Fruit fly (Drosophila melanogaster): ENCODE data around the gene fy.
A peak's percentile ranks its signal among the peaks of the same experiment; 100 is the strongest.

fy gene

dm6 chr2L:8361204-8361952 lies 41.7 kb downstream of the fy start (continued):
- no peak for TF ChIP-seq CG42726 (GFP tag; IDR thresholded peaks at IDR 0.05; ENCODE audit: partially characterized antibody)
- TF ChIP-seq Ets65A (GFP tag) = peak; percentile 9
- no peak for TF ChIP-seq danr (GFP tag; IDR thresholded peaks at IDR 0.05)
- no peak for TF ChIP-seq CG1792 (GFP tag; optimal IDR thresholded peaks at IDR 0.05)
- TF ChIP-seq CG17912 (GFP tag; optimal IDR thresholded peaks at IDR 0.05) = no peak
- peak; percentile 35; the same call in 1 of the 3 replicates for TF ChIP-seq CG11456 (GFP tag; IDR thresholded peaks at IDR 0.05)
- no peak for TF ChIP-seq dm (GFP tag; optimal IDR thresholded peaks at IDR 0.05)
- TF ChIP-seq sisA (GFP tag; IDR thresholded peaks at IDR 0.05) = peak; percentile 44; the same call in 1 of the 2 replicates
- TF ChIP-seq usp (GFP tag; optimal IDR thresholded peaks at IDR 0.05) = no peak
- TF ChIP-seq Asciz (GFP tag; optimal IDR thresholded peaks at IDR 0.05) = no peak
- TF ChIP-seq esg (GFP tag; conservative IDR thresholded peaks at IDR 0.05) = no peak
- TF ChIP-seq pfk (GFP tag; optimal IDR thresholded peaks at IDR 0.05) = peak; percentile 12
- TF ChIP-seq dimm (GFP tag; IDR thresholded peaks at IDR 0.05) = no peak
- TF ChIP-seq Eip74EF (GFP tag; optimal IDR thresholded peaks at IDR 0.05) = no peak
- no peak for TF ChIP-seq Mad (GFP tag; optimal IDR thresholded peaks at IDR 0.05)
- peak; percentile 4 for TF ChIP-seq crc (GFP tag; optimal IDR thresholded peaks at IDR 0.05)
- no peak for TF ChIP-seq lov (optimal IDR thresholded peaks at IDR 0.05)
- TF ChIP-seq lov (GFP tag; IDR thresholded peaks at IDR 0.05) = no peak
- no peak for TF ChIP-seq shn (GFP tag; optimal IDR thresholded peaks at IDR 0.05)
- no peak for TF ChIP-seq CG2875 (GFP tag; optimal IDR thresholded peaks at IDR 0.05)
- TF ChIP-seq lbe (GFP tag; optimal IDR thresholded peaks at IDR 0.05) = peak; percentile 26
- TF ChIP-seq CG4424 (GFP tag; optimal IDR thresholded peaks at IDR 0.05) = peak; percentile 14
- TF ChIP-seq CG7372 (GFP tag; IDR thresholded peaks at IDR 0.05) = no peak
- no peak for TF ChIP-seq cg (GFP tag; optimal IDR thresholded peaks at IDR 0.05)
- TF ChIP-seq fru (optimal IDR thresholded peaks at IDR 0.05) = no peak
- TF ChIP-seq sc (optimal IDR thresholded peaks at IDR 0.05) = no peak
- no peak for TF ChIP-seq sc (GFP tag; optimal IDR thresholded peaks at IDR 0.05)
- TF ChIP-seq disco-r (GFP tag; optimal IDR thresholded peaks at IDR 0.05) = no peak
- no peak for TF ChIP-seq Dll (GFP tag; IDR thresholded peaks at IDR 0.05; ENCODE audit: partially characterized antibody)
- no peak for TF ChIP-seq eyg (GFP tag; optimal IDR thresholded peaks at IDR 0.05)
- no peak for TF ChIP-seq CG31388 (GFP tag; optimal IDR thresholded peaks at IDR 0.05)
- TF ChIP-seq nerfin-2 (GFP tag; IDR thresholded peaks at IDR 0.05; ENCODE audit: partially characterized antibody) = no peak
- peak; percentile 27 for TF ChIP-seq fd96Cb (tag; optimal IDR thresholded peaks at IDR 0.05)
- TF ChIP-seq PHDP (tag; optimal IDR thresholded peaks at IDR 0.05) = no peak
- no peak for TF ChIP-seq en (GFP tag; optimal IDR thresholded peaks at IDR 0.05)
- no peak for TF ChIP-seq ERR (GFP tag; optimal IDR thresholded peaks at IDR 0.05)
- no peak for TF ChIP-seq tx (GFP tag; optimal IDR thresholded peaks at IDR 0.05)
- no peak for TF ChIP-seq sd (tag; optimal IDR thresholded peaks at IDR 0.05)
- no peak for TF ChIP-seq chif (GFP tag; optimal IDR thresholded peaks at IDR 0.05)
- no peak for TF ChIP-seq corto (GFP tag; optimal IDR thresholded peaks at IDR 0.05)
- TF ChIP-seq Myb (GFP tag; optimal IDR thresholded peaks at IDR 0.05) = no peak
- no peak for TF ChIP-seq CG5180 (GFP tag; optimal IDR thresholded peaks at IDR 0.05)
- TF ChIP-seq Gug (GFP tag; IDR thresholded peaks at IDR 0.05) = no peak
- no peak for TF ChIP-seq MTF-1 (GFP tag; optimal IDR thresholded peaks at IDR 0.05; ENCODE audit: borderline replicate concordance)
- peak; percentile 53 for TF ChIP-seq CG18599 (GFP tag; optimal IDR thresholded peaks at IDR 0.05)
- peak; percentile 40 for TF ChIP-seq CG30403 (GFP tag; optimal IDR thresholded peaks at IDR 0.05)
- no peak for TF ChIP-seq gcm2 (GFP tag; optimal IDR thresholded peaks at IDR 0.05)
- no peak for TF ChIP-seq unc-4 (GFP tag; IDR thresholded peaks at IDR 0.05; ENCODE audit: partially characterized antibody)
- TF ChIP-seq crol (GFP tag; IDR thresholded peaks at IDR 0.05) = no peak
- TF ChIP-seq CG13894 (tag; optimal IDR thresholded peaks at IDR 0.05) = no peak
- no peak for TF ChIP-seq gsb (GFP tag; IDR thresholded peaks at IDR 0.05)
